Worm (Caenorhabditis elegans) whole organism, L3 larva: ENCODE data around the gene srh-78.
A peak's percentile ranks its signal among the peaks of the same experiment; 100 is the strongest.

Source experiments
- ceh-28 ChIP-seq: fragments of 150-350 bp; optimal IDR thresholded peaks from 2 replicates; lab custom pipeline; 2014; ENCODE audit warnings: missing biosample characterization, missing genetic modification reagents, missing genetic modification characterization
- ceh-9 ChIP-seq: sonication (generic microtip); optimal IDR thresholded peaks from 2 replicates; lab custom pipeline; 2018; ENCODE audit warnings: missing biosample characterization, missing genetic modification characterization
- daf-12 ChIP-seq: fragments of 150-350 bp; optimal IDR thresholded peaks from 2 replicates; lab custom pipeline; 2014; ENCODE audit warnings: missing biosample characterization, missing genetic modification reagents, missing genetic modification characterization
- elt-3 ChIP-seq, 3 experiments: fragments of 150-350 bp in 1 of 3; sonication (generic microtip) in 2 of 3; optimal IDR thresholded peaks; 2 replicates in 2 of 3; 4 replicates in 1 of 3; lab custom pipeline; 2014 to 2017; ENCODE audit warnings: missing biosample characterization in 3 of 3, missing genetic modification characterization in 3 of 3
- fkh-10 ChIP-seq: sonication (generic microtip); optimal IDR thresholded peaks from 2 replicates; lab custom pipeline; 2017; ENCODE audit warnings: missing biosample characterization, missing genetic modification reagents, missing genetic modification characterization
- fos-1 ChIP-seq: fragments of 150-350 bp; optimal IDR thresholded peaks from 2 replicates; lab custom pipeline; 2014; ENCODE audit warnings: missing biosample characterization, missing genetic modification characterization
- lin-39 ChIP-seq: fragments of 150-350 bp; optimal IDR thresholded peaks from 2 replicates; lab custom pipeline; 2018; ENCODE audit warnings: missing biosample characterization, missing genetic modification reagents, missing genetic modification characterization
- nhr-67 ChIP-seq: fragments of 150-350 bp; optimal IDR thresholded peaks from 2 replicates; lab custom pipeline; 2014; ENCODE audit warnings: missing biosample characterization, missing genetic modification characterization
- nhr-76 ChIP-seq: fragments of 150-350 bp; sonication (generic microtip); optimal IDR thresholded peaks from 5 replicates; lab custom pipeline; 2014; ENCODE audit warnings: missing biosample characterization, missing genetic modification characterization
- pqm-1 ChIP-seq: fragments of 150-350 bp; optimal IDR thresholded peaks from 2 replicates; lab custom pipeline; 2017; ENCODE audit warnings: missing biosample characterization, missing genetic modification characterization, inconsistent platforms
- sea-2 ChIP-seq: fragments of 150-350 bp; sonication (generic microtip); optimal IDR thresholded peaks from 4 replicates; lab custom pipeline; 2014; ENCODE audit warnings: missing biosample characterization, missing genetic modification reagents, missing genetic modification characterization

The srh-78 gene

ce11 chrV:265062-265963 is 48.4 kb downstream of the srh-78 start:
- TF ChIP-seq nhr-76 (peak; percentile 32), nhr-67 (tag; lab: Kevin White, UChicago) (peak; percentile 8), fos-1 (tag; lab: Kevin White, UChicago) (peak; percentile 8), fkh-10 (GFP tag; lab: Kevin White, UChicago) (peak; percentile 86), daf-12 (tag; lab: Kevin White, UChicago) (peak; percentile 20)

ce11 chrV:268007-268406 is 51.1 kb downstream of the srh-78 start, which contains the start of gene lgc-26:
Gene lgc-26, plus strand, starts transcription at chrV:268307.
- TF ChIP-seq lin-39 (tag; lab: Kevin White, UChicago) (no peak), pqm-1 (tag; lab: Kevin White, UChicago) (no peak), fos-1 (tag; lab: Kevin White, UChicago) (no peak), elt-3 (tag; optimal IDR thresholded peaks at IDR 0.05; lab: Kevin White, UChicago) (no peak), ceh-9 (tag; lab: Kevin White, UChicago) (no peak), sea-2 (GFP tag; lab: Kevin White, UChicago) (no peak), ceh-28 (tag; lab: Kevin White, UChicago) (no peak)
